Worm (Caenorhabditis elegans): Measurements from ENCODE around the gene C46G7.1.
"Not testable (repeated sequence)": the region's sequence is repeated elsewhere in the genome, so short reads cannot be mapped to it uniquely, and the experiment has no call there.

C46G7.1 gene

DNA sequence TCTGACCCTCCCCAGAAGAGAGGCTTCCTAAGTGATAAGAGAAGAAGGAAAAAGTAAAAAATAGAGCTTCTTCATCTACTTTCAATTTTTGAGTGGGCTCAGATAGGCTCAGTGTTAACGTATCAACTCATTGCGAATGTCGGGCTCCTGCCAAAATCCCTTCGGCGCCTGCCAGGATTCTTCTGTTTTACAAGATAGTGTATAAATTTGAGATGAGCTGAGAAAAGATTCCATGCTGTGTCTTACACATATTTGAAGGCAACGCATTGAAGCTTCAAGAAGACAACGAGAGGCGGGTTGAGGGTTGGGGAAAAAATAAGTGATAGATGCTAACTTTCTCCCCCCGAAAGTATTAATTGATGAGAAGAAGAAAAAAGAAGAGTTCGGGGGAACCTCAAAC lies 14.6 kb downstream of the C46G7.1 start:
- peak; percentile 93 for TF ChIP-seq pag-3 (tag; optimal IDR thresholded peaks at IDR 0.05; ENCODE audit: borderline replicate concordance, insufficient read depth)
- peak; percentile 5 for TF ChIP-seq rnt-1 (tag; optimal IDR thresholded peaks at IDR 0.05)
- TF ChIP-seq efl-1 (optimal IDR thresholded peaks at IDR 0.05): no peak
- TF ChIP-seq efl-1 (GFP tag; optimal IDR thresholded peaks at IDR 0.05 in 1 of 2): peak in 1 of 2 experiments; percentile 12
- no peak for TF ChIP-seq hlh-17 (GFP tag; optimal IDR thresholded peaks at IDR 0.05; ENCODE audit: borderline replicate concordance)
- TF ChIP-seq ceh-82 (tag; optimal IDR thresholded peaks at IDR 0.05): no peak

ce11 chrIV:6033539-6033938 lies 15.7 kb downstream of the C46G7.1 start, which contains the start of gene pqn-22:
Gene pqn-22 (minus strand): TSS chrIV:6033639.
- not testable (repeated sequence) for TF ChIP-seq tlp-1, C16A3.4, lsy-2 (tag; optimal IDR thresholded peaks at IDR 0.05)

- no peak for TF ChIP-seq lin-14 (GFP tag; optimal IDR thresholded peaks at IDR 0.05)
- TF ChIP-seq ets-5 (GFP tag; IDR thresholded peaks at IDR 0.05): no peak
- no peak for TF ChIP-seq lin-13 (GFP tag; optimal IDR thresholded peaks at IDR 0.05)
Observed at ce11 chrIV:6035113-6035512, 17.3 kb downstream of the C46G7.1 start.

DNA sequence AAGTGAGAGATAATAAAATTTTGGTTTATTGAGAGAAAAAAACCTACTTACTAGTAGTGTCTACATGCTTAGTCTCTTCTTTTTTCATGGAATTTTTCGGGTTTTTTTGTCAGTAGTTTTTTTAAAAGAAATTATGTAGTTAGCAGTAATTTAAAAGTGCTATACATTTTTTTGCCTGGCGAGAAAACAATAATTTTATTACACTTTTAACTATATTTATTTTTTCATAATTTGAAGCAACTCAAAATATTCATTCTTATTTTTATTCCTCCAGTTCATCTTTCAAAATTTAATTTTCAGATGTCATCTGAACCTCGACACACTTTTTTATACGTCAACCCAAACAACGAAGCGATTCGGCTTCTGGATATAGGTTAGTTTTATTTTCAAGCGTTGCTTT lies 22.9 kb downstream of the C46G7.1 start, which contains the start of gene kcc-2:
Gene kcc-2, plus strand, starts transcription at position 301 of the 400 bp plus-strand sequence.
- TF ChIP-seq lin-39 (tag; optimal IDR thresholded peaks at IDR 0.05) (no peak), nhr-85 (tag) (no peak), fkh-4 (tag; optimal IDR thresholded peaks at IDR 0.05; ENCODE audit: borderline replicate concordance) (no peak), C16A3.4 (tag; optimal IDR thresholded peaks at IDR 0.05) (no peak), mef-2 (tag; optimal IDR thresholded peaks at IDR 0.05) (no peak), nhr-19 (GFP tag; conservative IDR thresholded peaks at IDR 0.05) (no peak), zag-1 (tag; optimal IDR thresholded peaks at IDR 0.05) (no peak), Y116A8C.19 (tag; optimal IDR thresholded peaks at IDR 0.05; ENCODE audit: borderline replicate concordance) (no peak), xbp-1 (tag; optimal IDR thresholded peaks at IDR 0.05) (no peak), vab-15 (tag; optimal IDR thresholded peaks at IDR 0.05) (no peak), hlh-4 (tag; optimal IDR thresholded peaks at IDR 0.05) (no peak), nhr-237 (tag; optimal IDR thresholded peaks at IDR 0.05) (no peak), fos-1 (tag; optimal IDR thresholded peaks at IDR 0.05) (no peak), F16B12.6 (tag; optimal IDR thresholded peaks at IDR 0.05) (no peak), ztf-4 (tag; optimal IDR thresholded peaks at IDR 0.05) (no peak), snpc-4 (tag; optimal IDR thresholded peaks at IDR 0.05) (no peak), lir-3 (tag; optimal IDR thresholded peaks at IDR 0.05; ENCODE audit: poor library complexity) (no peak), skn-1 (tag; optimal IDR thresholded peaks at IDR 0.05) (no peak), nhr-11 (tag; optimal IDR thresholded peaks at IDR 0.05) (no peak), ama-1 (optimal IDR thresholded peaks at IDR 0.05) (no peak)

DNA sequence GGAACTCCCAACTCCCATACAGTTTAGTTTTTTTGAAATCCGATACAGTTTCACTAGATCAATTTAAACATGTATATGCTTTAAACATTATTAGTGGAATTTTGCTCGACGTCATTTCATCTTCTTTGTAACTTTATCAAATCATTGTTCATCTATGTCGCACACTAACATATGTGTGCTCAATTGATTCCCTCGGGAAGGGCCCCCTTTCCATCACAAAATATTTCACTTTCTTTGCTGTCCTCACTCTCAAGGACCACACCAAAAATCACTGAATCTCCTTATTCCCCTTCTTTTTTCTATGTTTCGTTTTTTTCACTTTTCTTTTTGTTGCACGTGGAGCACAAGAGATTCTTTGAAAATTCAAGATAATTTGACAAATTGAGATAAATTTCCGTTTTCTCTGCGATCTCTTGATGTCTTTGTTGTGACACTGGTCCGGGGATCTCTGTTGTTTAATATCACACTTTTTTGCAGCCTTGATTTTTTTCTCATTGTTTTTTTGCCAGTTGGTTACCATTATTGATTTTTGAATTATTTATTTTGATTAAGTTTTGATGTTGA lies 29.4 kb downstream of the C46G7.1 start:
- TF ChIP-seq nhr-71 (tag; optimal IDR thresholded peaks at IDR 0.05) (peak; percentile 22), mab-9 (GFP tag; IDR thresholded peaks at IDR 0.05) (0 out of 2 replicates have a peak, but pooled peaks have one; percentile 15), efl-1 (optimal IDR thresholded peaks at IDR 0.05) (no peak), efl-1 (GFP tag; optimal IDR thresholded peaks at IDR 0.05 in 1 of 2) (peak in 1 of 2 experiments; percentile 57), fkh-10 (GFP tag; optimal IDR thresholded peaks at IDR 0.05) (peak; percentile 56), lin-14 (GFP tag; optimal IDR thresholded peaks at IDR 0.05) (peak; percentile 73), ceh-8 (GFP tag; optimal IDR thresholded peaks at IDR 0.05) (no peak), jun-1 (tag; optimal IDR thresholded peaks at IDR 0.05) (no peak), unc-86 (tag; optimal IDR thresholded peaks at IDR 0.05) (no peak), C34B4.2 (tag; optimal IDR thresholded peaks at IDR 0.05) (no peak), ama-1 (optimal IDR thresholded peaks at IDR 0.05) (no peak), dsc-1 (tag; optimal IDR thresholded peaks at IDR 0.05) (peak; percentile 73), lsy-2 (tag; optimal IDR thresholded peaks at IDR 0.05) (peak in 1 of 2 experiments; percentile 0), isw-1 (GFP tag; IDR thresholded peaks at IDR 0.05) (no peak), vab-15 (tag; optimal IDR thresholded peaks at IDR 0.05) (peak; percentile 100), pqm-1 (tag; optimal IDR thresholded peaks at IDR 0.05) (no peak), lin-39 (tag; optimal IDR thresholded peaks at IDR 0.05) (peak; percentile 82)

Measured in whole organism, L1 larva.